Worm (Caenorhabditis elegans) whole organism, late embryonic: ENCODE measurements around the gene T19C4.1.

Experiments
- C08G9.2 ChIP-seq: sonication (generic microtip); optimal IDR thresholded peaks from 2 replicates; lab custom pipeline; 2016; ENCODE audit warnings: mild to moderate bottlenecking, missing genetic modification characterization, moderate library complexity, missing compliant biosample characterization
- C38D4.7 ChIP-seq: fragments of 200-800 bp; sonication (Bioruptor generic); optimal IDR thresholded peaks from 2 replicates; lab custom pipeline; 2018; ENCODE audit warnings: mild to moderate bottlenecking, missing genetic modification characterization, moderate library complexity, missing compliant biosample characterization
- K02D7.2 ChIP-seq: sonication (generic microtip); optimal IDR thresholded peaks from 2 replicates; lab custom pipeline; 2017; ENCODE audit warnings: mild to moderate bottlenecking, missing genetic modification characterization, missing compliant biosample characterization
- T23F11.4 ChIP-seq: fragments of 200-800 bp; sonication (Bioruptor generic); optimal IDR thresholded peaks from 2 replicates; lab custom pipeline; 2018; ENCODE audit warnings: mild to moderate bottlenecking, missing genetic modification characterization, missing compliant biosample characterization
- ahr-1 ChIP-seq: sonication (generic microtip); optimal IDR thresholded peaks from 2 replicates; lab custom pipeline; 2016; ENCODE audit warnings: missing genetic modification characterization, missing compliant biosample characterization
- ceh-18 ChIP-seq: sonication (generic microtip); optimal IDR thresholded peaks from 2 replicates; lab custom pipeline; 2016; ENCODE audit warnings: missing genetic modification characterization, missing compliant biosample characterization
- ceh-19 ChIP-seq: fragments of 200-800 bp; sonication (Bioruptor generic); optimal IDR thresholded peaks from 2 replicates; lab custom pipeline; 2018; ENCODE audit warnings: mild to moderate bottlenecking, missing genetic modification characterization, missing compliant biosample characterization
- ceh-2 ChIP-seq: sonication (generic microtip); optimal IDR thresholded peaks from 2 replicates; lab custom pipeline; 2016; ENCODE audit warnings: missing genotype, missing genetic modification characterization, missing compliant biosample characterization
- ceh-30 ChIP-seq: fragments of 150-350 bp; optimal IDR thresholded peaks from 2 replicates; lab custom pipeline; 2014; ENCODE audit warnings: missing biosample characterization, missing genetic modification characterization
- ceh-34 ChIP-seq: sonication (generic microtip); optimal IDR thresholded peaks from 2 replicates; lab custom pipeline; 2016; ENCODE audit warnings: mild to moderate bottlenecking, missing genetic modification characterization, missing compliant biosample characterization
- dmd-4 ChIP-seq: sonication (generic microtip); optimal IDR thresholded peaks from 2 replicates; lab custom pipeline; 2016; ENCODE audit warnings: borderline replicate concordance, missing genetic modification characterization, missing compliant biosample characterization
- ets-4 ChIP-seq: sonication (generic microtip); optimal IDR thresholded peaks from 2 replicates; lab custom pipeline; 2016; ENCODE audit warnings: missing genetic modification characterization, missing compliant biosample characterization
- eyg-1 ChIP-seq: sonication (generic microtip); optimal IDR thresholded peaks from 2 replicates; lab custom pipeline; 2016; ENCODE audit warnings: missing genotype, missing genetic modification characterization, missing compliant biosample characterization
- fax-1 ChIP-seq: sonication (generic microtip); optimal IDR thresholded peaks from 2 replicates; lab custom pipeline; 2016; ENCODE audit warnings: missing genotype, missing genetic modification characterization, missing compliant biosample characterization
- gmeb-2 ChIP-seq: sonication (generic microtip); optimal IDR thresholded peaks from 2 replicates; lab custom pipeline; 2016; ENCODE audit warnings: missing genetic modification characterization, inconsistent platforms, missing compliant biosample characterization
- hlh-13 ChIP-seq: fragments of 200-800 bp; sonication (Bioruptor generic); optimal IDR thresholded peaks from 2 replicates; lab custom pipeline; 2018; ENCODE audit warnings: mild to moderate bottlenecking, missing genetic modification characterization, missing compliant biosample characterization
- hlh-15 ChIP-seq: sonication (generic microtip); optimal IDR thresholded peaks from 2 replicates; lab custom pipeline; 2016; ENCODE audit warnings: missing genetic modification characterization, missing compliant biosample characterization
- hlh-30 ChIP-seq: sonication (generic microtip); optimal IDR thresholded peaks from 2 replicates; lab custom pipeline; 2017; ENCODE audit warnings: antibody characterized with exemption, missing genetic modification characterization, missing compliant biosample characterization; ENCODE audit not compliant: insufficient read depth
- hlh-6 ChIP-seq: sonication (generic microtip); optimal IDR thresholded peaks from 2 replicates; lab custom pipeline; 2016; ENCODE audit warnings: missing genotype, missing genetic modification characterization, missing compliant biosample characterization
- lin-11 ChIP-seq: fragments of 200-800 bp; sonication (Bioruptor generic); optimal IDR thresholded peaks from 2 replicates; lab custom pipeline; 2018; ENCODE audit warnings: mild to moderate bottlenecking, missing genetic modification characterization, missing compliant biosample characterization
- madf-2 ChIP-seq: sonication (generic microtip); optimal IDR thresholded peaks from 2 replicates; lab custom pipeline; 2017; ENCODE audit warnings: missing genetic modification characterization, missing compliant biosample characterization
- mec-3 ChIP-seq: sonication (generic microtip); optimal IDR thresholded peaks from 2 replicates; lab custom pipeline; 2016; ENCODE audit warnings: borderline replicate concordance, missing genetic modification characterization, missing compliant biosample characterization
- nfya-1 ChIP-seq: sonication (generic microtip); optimal IDR thresholded peaks from 2 replicates; lab custom pipeline; 2017; ENCODE audit warnings: missing genetic modification characterization, mild to moderate bottlenecking, missing compliant biosample characterization, antibody characterized with exemption, moderate library complexity
- nhr-232 ChIP-seq: sonication (generic microtip); optimal IDR thresholded peaks from 2 replicates; lab custom pipeline; 2016; ENCODE audit warnings: missing genetic modification characterization, missing compliant biosample characterization
- npax-4 ChIP-seq: sonication (generic microtip); optimal IDR thresholded peaks from 2 replicates; lab custom pipeline; 2016; ENCODE audit warnings: missing genetic modification characterization, missing compliant biosample characterization
- pag-3 ChIP-seq: sonication (generic microtip); optimal IDR thresholded peaks from 2 replicates; lab custom pipeline; 2016; ENCODE audit warnings: missing compliant biosample characterization, missing genetic modification characterization, borderline replicate concordance
- pat-9 ChIP-seq: fragments of 200-800 bp; sonication (Bioruptor generic); optimal IDR thresholded peaks from 2 replicates; lab custom pipeline; 2018; ENCODE audit warnings: mild to moderate bottlenecking, missing genetic modification characterization, moderate library complexity, missing compliant biosample characterization
- pha-2 ChIP-seq: sonication (generic microtip); optimal IDR thresholded peaks from 2 replicates; lab custom pipeline; 2017; ENCODE audit warnings: mild to moderate bottlenecking, missing genetic modification characterization, missing compliant biosample characterization
- pqm-1 ChIP-seq: sonication (generic microtip); optimal IDR thresholded peaks from 2 replicates; lab custom pipeline; 2016; ENCODE audit warnings: missing genetic modification characterization, missing compliant biosample characterization
- ref-2 ChIP-seq: sonication (generic microtip); optimal IDR thresholded peaks from 2 replicates; lab custom pipeline; 2016; ENCODE audit warnings: missing genetic modification characterization, missing compliant biosample characterization
- sdc-2 ChIP-seq: sonication (generic microtip); optimal IDR thresholded peaks from 2 replicates; lab custom pipeline; 2016; ENCODE audit warnings: missing genotype, missing genetic modification characterization, missing compliant biosample characterization
- tbx-2 ChIP-seq: sonication (generic microtip); optimal IDR thresholded peaks from 2 replicates; lab custom pipeline; 2016; ENCODE audit warnings: missing genetic modification characterization, missing compliant biosample characterization
- tbx-7 ChIP-seq: sonication (generic microtip); optimal IDR thresholded peaks from 2 replicates; lab custom pipeline; 2016; ENCODE audit warnings: missing genotype, missing genetic modification characterization, missing compliant biosample characterization
- ttx-3 ChIP-seq: sonication (generic microtip); optimal IDR thresholded peaks from 2 replicates; lab custom pipeline; 2016; ENCODE audit warnings: missing genetic modification reagents, missing genetic modification characterization, missing compliant biosample characterization
- unc-55 ChIP-seq: sonication (generic microtip); optimal IDR thresholded peaks from 2 replicates; lab custom pipeline; 2017; ENCODE audit warnings: missing biosample characterization, missing genetic modification reagents, missing genetic modification characterization
- unc-86 ChIP-seq: sonication (generic microtip); optimal IDR thresholded peaks from 2 replicates; lab custom pipeline; 2016; ENCODE audit warnings: missing genetic modification characterization, missing compliant biosample characterization
- zip-5 ChIP-seq: sonication (generic microtip); optimal IDR thresholded peaks from 2 replicates; lab custom pipeline; 2016; ENCODE audit warnings: missing genetic modification characterization, missing compliant biosample characterization

The T19C4.1 gene

ce11 chrV:11152333-11152732 is 2.8 kb downstream of the T19C4.1 start, which contains the start of gene srg-39:
Gene srg-39 (minus strand): TSS chrV:11152433.
- TF ChIP-seq sdc-2 (tag; lab: Kevin White, UChicago) (no peak), ref-2 (tag; lab: Kevin White, UChicago) (no peak), ets-4 (tag; lab: Kevin White, UChicago) (no peak), ceh-18 (tag; lab: Kevin White, UChicago) (no peak), unc-86 (tag; lab: Kevin White, UChicago) (no peak), ahr-1 (tag; lab: Kevin White, UChicago) (no peak), pat-9 (tag; lab: Kevin White, UChicago) (no peak), C08G9.2 (no peak), ttx-3 (tag; lab: Kevin White, UChicago) (no peak), hlh-13 (GFP tag; lab: Kevin White, UChicago) (no peak), hlh-15 (tag; lab: Kevin White, UChicago) (no peak), gmeb-2 (tag; lab: Kevin White, UChicago) (no peak), pqm-1 (tag; lab: Kevin White, UChicago) (no peak), C38D4.7 (no peak), fax-1 (tag; lab: Kevin White, UChicago) (no peak), pag-3 (tag; lab: Kevin White, UChicago) (no peak), nhr-232 (tag; lab: Kevin White, UChicago) (no peak), T23F11.4 (GFP tag; lab: Kevin White, UChicago) (no peak), ceh-30 (tag; lab: Kevin White, UChicago) (no peak), ceh-34 (tag; lab: Kevin White, UChicago) (no peak)

ce11 chrV:11155553-11155952 is 6.0 kb downstream of the T19C4.1 start, which contains the start of gene srg-38:
Gene srg-38 (minus strand): TSS chrV:11155653.
- no peak for TF ChIP-seq dmd-4 (tag; lab: Kevin White, UChicago)
- no peak for TF ChIP-seq hlh-15 (tag; lab: Kevin White, UChicago)
- TF ChIP-seq zip-5 (tag; lab: Kevin White, UChicago) = no peak
- no peak for TF ChIP-seq C38D4.7
- no peak for TF ChIP-seq fax-1 (tag; lab: Kevin White, UChicago)
- TF ChIP-seq mec-3 (tag; lab: Kevin White, UChicago) = no peak
- no peak for TF ChIP-seq pha-2
- no peak for TF ChIP-seq tbx-2 (tag; lab: Kevin White, UChicago)
- no peak for TF ChIP-seq ceh-2 (tag; lab: Kevin White, UChicago)
- no peak for TF ChIP-seq ceh-18 (tag; lab: Kevin White, UChicago)
- TF ChIP-seq nhr-232 (tag; lab: Kevin White, UChicago) = no peak
- no peak for TF ChIP-seq eyg-1 (tag; lab: Kevin White, UChicago)
- no peak for TF ChIP-seq hlh-6 (tag; lab: Kevin White, UChicago)
- TF ChIP-seq ets-4 (tag; lab: Kevin White, UChicago) = no peak
- no peak for TF ChIP-seq unc-86 (tag; lab: Kevin White, UChicago)
- TF ChIP-seq ref-2 (tag; lab: Kevin White, UChicago) = no peak
- TF ChIP-seq ceh-30 (tag; lab: Kevin White, UChicago) = no peak
- TF ChIP-seq ceh-19 (GFP tag; lab: Kevin White, UChicago) = no peak
- TF ChIP-seq lin-11 (tag; lab: Kevin White, UChicago) = no peak

- TF ChIP-seq hlh-30 = no peak
- no peak for TF ChIP-seq pha-2
- no peak for TF ChIP-seq K02D7.2 (tag; lab: Kevin White, UChicago)
- TF ChIP-seq nfya-1 = no peak
- TF ChIP-seq tbx-7 = no peak
- TF ChIP-seq mec-3 (tag; lab: Kevin White, UChicago) = no peak
- no peak for TF ChIP-seq ceh-19 (GFP tag; lab: Kevin White, UChicago)
- no peak for TF ChIP-seq fax-1 (tag; lab: Kevin White, UChicago)
- no peak for TF ChIP-seq npax-4
- no peak for TF ChIP-seq unc-55
- no peak for TF ChIP-seq sdc-2 (tag; lab: Kevin White, UChicago)
- TF ChIP-seq eyg-1 (tag; lab: Kevin White, UChicago) = no peak
- no peak for TF ChIP-seq madf-2 (tag; lab: Kevin White, UChicago)
Measured at ce11 chrV:11156589-11156988, 7.1 kb downstream of the T19C4.1 start.
